Worm (Caenorhabditis elegans) whole organism, young adult: ENCODE results near the gene Y48G9A.7.
A peak's percentile ranks its signal among the peaks of the same experiment; 100 is the strongest.
"Not testable (repeated sequence)": the region's sequence is repeated elsewhere in the genome, so short reads cannot be mapped to it uniquely, and the experiment has no call there.

Experiments used
- B0261.1 ChIP-seq: sonication (generic microtip); optimal IDR thresholded peaks from 2 replicates; lab custom pipeline; 2016; ENCODE audit warnings: mild to moderate bottlenecking, missing genetic modification characterization, moderate library complexity, missing compliant biosample characterization
- F33H1.4 ChIP-seq: fragments of 200-800 bp; sonication (Bioruptor generic); IDR thresholded peaks from 2 replicates; pipeline ENCODE4 v1.3.6; 2022; ENCODE audit warnings: missing genetic modification reagents, missing genetic modification characterization, missing compliant biosample characterization
- F52B5.7 ChIP-seq: sonication (generic microtip); optimal IDR thresholded peaks from 2 replicates; lab custom pipeline; 2016; ENCODE audit warnings: mild to moderate bottlenecking, missing genetic modification characterization, missing compliant biosample characterization
- Y53F4B.3 ChIP-seq: fragments of 200-800 bp; sonication (Bioruptor generic); IDR thresholded peaks from 2 replicates; pipeline ENCODE4 v1.3.6; 2022; ENCODE audit warnings: missing genetic modification reagents, missing genetic modification characterization, missing compliant biosample characterization
- Y79H2A.3 ChIP-seq: fragments of 200-800 bp; sonication (Bioruptor generic); conservative IDR thresholded peaks from 2 replicates; pipeline ENCODE4 v1.3.6; 2022; ENCODE audit warnings: missing genetic modification reagents, missing genetic modification characterization, missing compliant biosample characterization
- attf-6 ChIP-seq: fragments of 200-800 bp; sonication (Bioruptor generic); IDR thresholded peaks from 2 replicates; pipeline ENCODE4 v1.3.6; 2022; ENCODE audit warnings: missing genetic modification reagents, missing genetic modification characterization, missing compliant biosample characterization
- cebp-1 ChIP-seq, 2 experiments: fragments of 200-800 bp in 1 of 2; sonication (Bioruptor generic) in 1 of 2; sonication (generic microtip) in 1 of 2; IDR thresholded peaks in 1 of 2; optimal IDR thresholded peaks in 1 of 2; 2 replicates each; pipeline versions ENCODE4 v1.3.6 to Lab custom; 2017 to 2022; ENCODE audit warnings: missing compliant biosample characterization in 2 of 2, missing genetic modification characterization in 2 of 2, mild to moderate bottlenecking in 1 of 2, missing genetic modification reagents in 1 of 2, moderate library complexity in 1 of 2
- ceh-27 ChIP-seq: fragments of 200-800 bp; sonication (Bioruptor generic); optimal IDR thresholded peaks from 2 replicates; lab custom pipeline; 2018; ENCODE audit warnings: mild to moderate bottlenecking, missing genetic modification characterization, moderate library complexity, missing compliant biosample characterization
- ceh-79 ChIP-seq: sonication (generic microtip); optimal IDR thresholded peaks from 2 replicates; lab custom pipeline; 2017; ENCODE audit warnings: mild to moderate bottlenecking, missing genetic modification characterization, missing compliant biosample characterization
- ceh-91 ChIP-seq: fragments of 200-800 bp; sonication (Bioruptor generic); IDR thresholded peaks from 2 replicates; pipeline ENCODE4 v1.3.6; 2022; ENCODE audit warnings: missing genetic modification reagents, missing genetic modification characterization, missing compliant biosample characterization
- die-1 ChIP-seq: sonication (generic microtip); optimal IDR thresholded peaks from 2 replicates; lab custom pipeline; 2016; ENCODE audit warnings: missing genotype, mild to moderate bottlenecking, missing genetic modification characterization, missing compliant biosample characterization
- efl-1 ChIP-seq: fragments of 150-350 bp; optimal IDR thresholded peaks from 2 replicates; lab custom pipeline; 2014; ENCODE audit warnings: missing biosample characterization, missing genetic modification reagents, missing genetic modification characterization
- egl-18 ChIP-seq: fragments of 200-800 bp; sonication (Bioruptor generic); IDR thresholded peaks from 2 replicates; pipeline ENCODE4 v1.3.6; 2022; ENCODE audit warnings: missing genetic modification reagents, missing genetic modification characterization, missing compliant biosample characterization
- ekl-4 ChIP-seq: fragments of 200-800 bp; sonication (Bioruptor generic); IDR thresholded peaks from 2 replicates; pipeline ENCODE4 v1.3.6; 2022; ENCODE audit warnings: missing genetic modification reagents, missing genetic modification characterization, missing compliant biosample characterization
- fkh-3 ChIP-seq: sonication (generic microtip); optimal IDR thresholded peaks from 2 replicates; lab custom pipeline; 2016; ENCODE audit warnings: mild to moderate bottlenecking, missing genetic modification characterization, missing compliant biosample characterization
- gei-17 ChIP-seq: fragments of 200-800 bp; sonication (Bioruptor generic); optimal IDR thresholded peaks from 2 replicates; lab custom pipeline; 2018; ENCODE audit warnings: mild to moderate bottlenecking, missing genetic modification characterization, missing compliant biosample characterization
- hmg-1.2 ChIP-seq: fragments of 200-800 bp; sonication (Bioruptor generic); IDR thresholded peaks from 2 replicates; pipeline ENCODE4 v1.3.6; 2022; ENCODE audit warnings: missing genetic modification reagents, missing genetic modification characterization, missing compliant biosample characterization
- hsf-1 ChIP-seq: fragments of 200-800 bp; sonication (Bioruptor generic); IDR thresholded peaks from 2 replicates; pipeline ENCODE4 v1.3.6; 2022; ENCODE audit warnings: missing genetic modification reagents, missing genetic modification characterization, missing compliant biosample characterization
- lin-26 ChIP-seq: fragments of 200-800 bp; sonication (Bioruptor generic); IDR thresholded peaks from 2 replicates; pipeline ENCODE4 v1.3.6; 2022; ENCODE audit warnings: missing genetic modification reagents, missing genetic modification characterization, missing compliant biosample characterization
- lsy-27 ChIP-seq: sonication (generic microtip); optimal IDR thresholded peaks from 2 replicates; lab custom pipeline; 2017; ENCODE audit warnings: missing genetic modification characterization, mild to moderate bottlenecking, missing compliant biosample characterization, antibody characterized with exemption, missing genotype, borderline replicate concordance; ENCODE audit not compliant: insufficient read depth
- mcd-1 ChIP-seq: fragments of 200-800 bp; sonication (Bioruptor generic); IDR thresholded peaks from 2 replicates; pipeline ENCODE4 v1.3.6; 2022; ENCODE audit warnings: missing genetic modification reagents, missing genetic modification characterization, missing compliant biosample characterization
- nfya-1 ChIP-seq: sonication (generic microtip); optimal IDR thresholded peaks from 2 replicates; lab custom pipeline; 2017; ENCODE audit warnings: antibody characterized with exemption, missing compliant biosample characterization, missing genetic modification characterization, borderline replicate concordance; ENCODE audit not compliant: insufficient read depth
- nfya-2 ChIP-seq: fragments of 200-800 bp; sonication (Bioruptor generic); IDR thresholded peaks from 2 replicates; pipeline ENCODE4 v1.3.6; 2022; ENCODE audit warnings: missing genetic modification reagents, missing genetic modification characterization, missing compliant biosample characterization
- nhr-80 ChIP-seq: sonication (generic microtip); optimal IDR thresholded peaks from 2 replicates; lab custom pipeline; 2016; ENCODE audit warnings: missing genetic modification characterization, missing compliant biosample characterization
- nhr-90 ChIP-seq: sonication (generic microtip); optimal IDR thresholded peaks from 2 replicates; lab custom pipeline; 2016; ENCODE audit warnings: missing genotype, mild to moderate bottlenecking, missing genetic modification characterization, missing compliant biosample characterization
- pbrm-1 ChIP-seq: fragments of 200-800 bp; sonication (Bioruptor generic); IDR thresholded peaks from 2 replicates; pipeline ENCODE4 v1.3.6; 2022; ENCODE audit warnings: missing genetic modification reagents, missing genetic modification characterization, missing compliant biosample characterization
- rec-8 ChIP-seq, 2 experiments: sonication (generic microtip); optimal IDR thresholded peaks; 2 replicates each; lab custom pipeline; 2016; ENCODE audit warnings: mild to moderate bottlenecking in 2 of 2, missing genetic modification characterization in 2 of 2, missing genetic modification reagents in 2 of 2, missing genotype in 2 of 2, missing biosample characterization in 1 of 2, missing compliant biosample characterization in 1 of 2, moderate library complexity in 1 of 2
- repo-1 ChIP-seq: sonication (generic microtip); optimal IDR thresholded peaks from 2 replicates; lab custom pipeline; 2017; ENCODE audit warnings: mild to moderate bottlenecking, missing genetic modification characterization, missing compliant biosample characterization
- rpc-1 ChIP-seq, 2 experiments: fragments of 150-350 bp in 1 of 2; sonication (generic microtip) in 1 of 2; optimal IDR thresholded peaks; 2 replicates each; lab custom pipeline; 2014 to 2018; ENCODE audit warnings: missing biosample characterization in 1 of 2, missing genetic modification characterization in 1 of 2, missing genetic modification reagents in 1 of 2, missing genotype in 1 of 2
- sdz-38 ChIP-seq: sonication (generic microtip); optimal IDR thresholded peaks from 2 replicates; lab custom pipeline; 2016; ENCODE audit warnings: missing genotype, missing genetic modification characterization, missing compliant biosample characterization
- sea-2 ChIP-seq: fragments of 200-800 bp; sonication (Bioruptor generic); IDR thresholded peaks from 2 replicates; pipeline ENCODE4 v1.3.6; 2022; ENCODE audit warnings: missing genetic modification characterization, missing compliant biosample characterization
- snpc-1.1 ChIP-seq: sonication (generic microtip); optimal IDR thresholded peaks from 2 replicates; lab custom pipeline; 2017; ENCODE audit warnings: missing genetic modification characterization, mild to moderate bottlenecking, missing compliant biosample characterization, antibody characterized with exemption, moderate library complexity, missing genotype, missing genetic modification reagents; ENCODE audit not compliant: insufficient read depth
- snpc-1.3 ChIP-seq: sonication (generic microtip); optimal IDR thresholded peaks from 2 replicates; lab custom pipeline; 2017; ENCODE audit warnings: missing genetic modification characterization, mild to moderate bottlenecking, missing compliant biosample characterization, antibody characterized with exemption, moderate library complexity, missing genotype, missing genetic modification reagents; ENCODE audit not compliant: insufficient read depth
- snpc-4 ChIP-seq, 5 experiments: fragments of 150-350 bp in 1 of 5; sonication (generic microtip) in 4 of 5; optimal IDR thresholded peaks; 2 replicates each; lab custom pipeline; 2014 to 2018; ENCODE audit warnings: missing genetic modification characterization in 5 of 5, missing biosample characterization in 3 of 5, antibody characterized with exemption in 2 of 5, mild to moderate bottlenecking in 2 of 5, missing compliant biosample characterization in 2 of 5, missing genotype in 2 of 5, moderate library complexity in 2 of 5, missing genetic modification reagents in 1 of 5
- tlf-1 ChIP-seq: fragments of 200-800 bp; sonication (Bioruptor generic); optimal IDR thresholded peaks from 2 replicates; lab custom pipeline; 2018; ENCODE audit warnings: mild to moderate bottlenecking, missing genetic modification characterization, missing compliant biosample characterization
- xnd-1 ChIP-seq: sonication (generic microtip); optimal IDR thresholded peaks from 2 replicates; lab custom pipeline; 2016; ENCODE audit warnings: missing genotype, missing genetic modification reagents, missing genetic modification characterization, missing compliant biosample characterization
- zfh-2 ChIP-seq: fragments of 200-800 bp; sonication (Bioruptor generic); conservative IDR thresholded peaks from 2 replicates; pipeline ENCODE4 v1.3.6; 2022; ENCODE audit warnings: missing genetic modification reagents, missing genetic modification characterization, missing compliant biosample characterization
- zim-3 ChIP-seq: sonication (generic microtip); optimal IDR thresholded peaks from 2 replicates; lab custom pipeline; 2017; ENCODE audit warnings: mild to moderate bottlenecking, missing genetic modification characterization, moderate library complexity, missing compliant biosample characterization
- ztf-28 ChIP-seq: fragments of 200-800 bp; sonication (Bioruptor generic); IDR thresholded peaks from 2 replicates; pipeline ENCODE4 v1.3.6; 2022; ENCODE audit warnings: missing genetic modification reagents, missing genetic modification characterization, missing compliant biosample characterization

The Y48G9A.7 gene

ce11 chrIII:2082519-2082918, 27.8 kb upstream of the Y48G9A.7 start, which contains the start of gene cpt-3:
cpt-3 (plus strand) TSS chrIII:2082819.
- not testable (repeated sequence) for TF ChIP-seq ceh-79 (tag; lab: Kevin White, UChicago); egl-18 (GFP tag; lab: Robert Waterston, UW); sea-2 (GFP tag; lab: Robert Waterston, UW)
- TF ChIP-seq, all 124 proteins: peak for 0; not testable (repeated sequence) for 124

- TF ChIP-seq ceh-91 (no peak), sdz-38 (no peak), die-1 (no peak), zfh-2 (GFP tag; lab: Robert Waterston, UW) (no peak; the same call in 1 of the 2 replicates), egl-18 (GFP tag; lab: Robert Waterston, UW) (no peak), ztf-28 (GFP tag; lab: Robert Waterston, UW) (no peak), tlf-1 (GFP tag; lab: Kevin White, UChicago) (no peak), snpc-4 (GFP tag; optimal IDR thresholded peaks at IDR 0.05; lab: Kevin White, UChicago) (peak; percentile 12), snpc-4 (tag; optimal IDR thresholded peaks at IDR 0.05; lab: Kevin White, UChicago) (peak in 2 of 4 experiments; percentile 60 to 86), repo-1 (tag; lab: Kevin White, UChicago) (no peak), ekl-4 (GFP tag; lab: Robert Waterston, UW) (no peak), hsf-1 (GFP tag; lab: Robert Waterston, UW) (no peak), Y53F4B.3 (GFP tag; lab: Robert Waterston, UW) (no peak), pbrm-1 (no peak), lsy-27 (no peak), snpc-1.1 (tag; lab: Kevin White, UChicago) (peak; percentile 49), nfya-2 (GFP tag; lab: Robert Waterston, UW) (no peak), efl-1 (no peak), gei-17 (no peak), nfya-1 (tag; lab: Kevin White, UChicago) (no peak), hmg-1.2 (GFP tag; lab: Robert Waterston, UW) (0 out of 2 replicates have a peak, but pooled peaks have one; percentile 7), nhr-90 (tag; lab: Kevin White, UChicago) (no peak), attf-6 (GFP tag; lab: Robert Waterston, UW) (no peak), zim-3 (tag; lab: Kevin White, UChicago) (no peak), snpc-1.3 (tag; lab: Kevin White, UChicago) (no peak), F52B5.7 (tag; lab: Kevin White, UChicago) (no peak)
Measured at ce11 chrIII:2084829-2085228, 25.5 kb upstream of the Y48G9A.7 start.

- TF ChIP-seq Y79H2A.3 (GFP tag; lab: Robert Waterston, UW) (no peak), rpc-1 (optimal IDR thresholded peaks at IDR 0.05; lab: Kevin White, UChicago) (no peak), rpc-1 (tag; optimal IDR thresholded peaks at IDR 0.05; lab: Kevin White, UChicago) (no peak), nhr-80 (peak; percentile 3), mcd-1 (GFP tag; lab: Robert Waterston, UW) (0 out of 2 replicates have a peak, but pooled peaks have one; percentile 12), fkh-3 (no peak), rec-8 (tag; optimal IDR thresholded peaks at IDR 0.05; lab: Kevin White, UChicago) (no peak), hmg-1.2 (GFP tag; lab: Robert Waterston, UW) (peak; percentile 87), cebp-1 (GFP tag; IDR thresholded peaks at IDR 0.05; lab: Robert Waterston, UW) (no peak), cebp-1 (tag; optimal IDR thresholded peaks at IDR 0.05; lab: Kevin White, UChicago) (peak; percentile 24), B0261.1 (tag; lab: Kevin White, UChicago) (no peak), ceh-27 (no peak), xnd-1 (no peak), F33H1.4 (GFP tag; lab: Robert Waterston, UW) (no peak), snpc-4 (GFP tag; optimal IDR thresholded peaks at IDR 0.05; lab: Kevin White, UChicago) (no peak), snpc-4 (tag; optimal IDR thresholded peaks at IDR 0.05; lab: Kevin White, UChicago) (no peak), lin-26 (GFP tag; lab: Robert Waterston, UW) (no peak), snpc-1.3 (tag; lab: Kevin White, UChicago) (no peak), zfh-2 (GFP tag; lab: Robert Waterston, UW) (peak; percentile 52)
Measured at ce11 chrIII:2089453-2089852, 20.9 kb upstream of the Y48G9A.7 start.
